Fruit fly (Drosophila melanogaster): ENCODE results near the gene CG17746.

Gene CG17746

dm6 chr3L:3192912-3193311 lies 46.5 kb downstream of the CG17746 start, which contains the start of gene Hsp83 (continued):
- TF ChIP-seq CG12942 (GFP tag; optimal IDR thresholded peaks at IDR 0.05) (peak; percentile 76), mirr (GFP tag; optimal IDR thresholded peaks at IDR 0.05) (peak; percentile 100), Fer1 (GFP tag; optimal IDR thresholded peaks at IDR 0.05) (peak; percentile 100), Six4 (GFP tag; optimal IDR thresholded peaks at IDR 0.05) (peak; percentile 88), CG6654 (GFP tag; optimal IDR thresholded peaks at IDR 0.05) (peak; percentile 84), Bgb (GFP tag; IDR thresholded peaks at IDR 0.05; ENCODE audit: partially characterized antibody) (peak; percentile 36; the same call in 1 of the 2 replicates), CG3847 (GFP tag; IDR thresholded peaks at IDR 0.05) (peak; percentile 88), CG8388 (GFP tag; optimal IDR thresholded peaks at IDR 0.05) (peak; percentile 89), CG4730 (GFP tag; IDR thresholded peaks at IDR 0.05) (peak; percentile 77; the same call in 1 of the 2 replicates), CG2202 (tag; optimal IDR thresholded peaks at IDR 0.05) (peak; percentile 94), Aef1 (GFP tag; IDR thresholded peaks at IDR 0.05) (peak; percentile 65), mld (GFP tag; IDR thresholded peaks at IDR 0.05; ENCODE audit: partially characterized antibody) (no peak), CG7928 (GFP tag; optimal IDR thresholded peaks at IDR 0.05) (peak; percentile 99), abd-A (tag; optimal IDR thresholded peaks at IDR 0.05) (no peak), dati (GFP tag; IDR thresholded peaks at IDR 0.05) (peak; percentile 88), CG15073 (GFP tag; optimal IDR thresholded peaks at IDR 0.05) (no peak), Hmr (GFP tag; optimal IDR thresholded peaks at IDR 0.05) (peak; percentile 99), Side (GFP tag; optimal IDR thresholded peaks at IDR 0.05) (peak; percentile 98), CG8765 (GFP tag; IDR thresholded peaks at IDR 0.05) (no peak), ato (GFP tag; IDR thresholded peaks at IDR 0.05; ENCODE audit: partially characterized antibody) (no peak), D19A (tag; optimal IDR thresholded peaks at IDR 0.05) (peak; percentile 69), HLH3B (GFP tag; IDR thresholded peaks at IDR 0.05) (peak; percentile 90), CG15601 (tag; optimal IDR thresholded peaks at IDR 0.05) (peak; percentile 93), her (GFP tag; optimal IDR thresholded peaks at IDR 0.05) (peak; percentile 96), CG2120 (GFP tag; optimal IDR thresholded peaks at IDR 0.05) (peak; percentile 86), CG1792 (GFP tag; optimal IDR thresholded peaks at IDR 0.05) (peak; percentile 87), aop (GFP tag; IDR thresholded peaks at IDR 0.05) (0 out of 2 replicates have a peak, but pooled peaks have one; percentile 41), dysf (GFP tag; IDR thresholded peaks at IDR 0.05) (peak; percentile 89), Eip74EF (GFP tag; optimal IDR thresholded peaks at IDR 0.05) (peak in 1 of 2 experiments; percentile 88), rib (GFP tag; IDR thresholded peaks at IDR 0.05) (peak; percentile 83), CG10321 (GFP tag; IDR thresholded peaks at IDR 0.05) (peak; percentile 77), Med (GFP tag) (peak; percentile 100), tup (GFP tag; optimal IDR thresholded peaks at IDR 0.05) (peak; percentile 84), CG10366 (GFP tag; IDR thresholded peaks at IDR 0.05) (peak; percentile 85), ATbp (GFP tag; optimal IDR thresholded peaks at IDR 0.05) (peak; percentile 97), ci (GFP tag; IDR thresholded peaks at IDR 0.05) (peak; percentile 99), sima (GFP tag; optimal IDR thresholded peaks at IDR 0.05) (peak; percentile 92), mam (GFP tag; optimal IDR thresholded peaks at IDR 0.05) (peak; percentile 79), kay (GFP tag; optimal IDR thresholded peaks at IDR 0.05) (peak; percentile 63), CG3726 (GFP tag; IDR thresholded peaks at IDR 0.05) (peak; percentile 90), unpg (GFP tag; optimal IDR thresholded peaks at IDR 0.05) (peak; percentile 94), caup (GFP tag; optimal IDR thresholded peaks at IDR 0.05; ENCODE audit: severe bottlenecking) (peak; percentile 100), CG11695 (GFP tag; IDR thresholded peaks at IDR 0.05) (peak; percentile 84), CG8944 (GFP tag; optimal IDR thresholded peaks at IDR 0.05) (peak; percentile 69), Max (GFP tag; optimal IDR thresholded peaks at IDR 0.05) (peak; percentile 87), Atf3 (GFP tag; optimal IDR thresholded peaks at IDR 0.05) (peak; percentile 91), gt (GFP tag; IDR thresholded peaks at IDR 0.05) (peak; percentile 58; the same call in 1 of the 2 replicates), CG10462 (GFP tag; optimal IDR thresholded peaks at IDR 0.05) (peak; percentile 80), Trl (optimal IDR thresholded peaks at IDR 0.05) (no peak), Trl (GFP tag; optimal IDR thresholded peaks at IDR 0.05) (peak; percentile 97), nmo (GFP tag; optimal IDR thresholded peaks at IDR 0.05) (peak; percentile 79)

All from whole organism, embryonic.